Worm (Caenorhabditis elegans) whole organism, young adult: ENCODE data around the gene cox-6B.

Experiments used
- B0035.1 ChIP-seq: sonication (generic microtip); optimal IDR thresholded peaks from 2 replicates; lab custom pipeline; 2016; ENCODE audit warnings: missing genetic modification characterization, mild to moderate bottlenecking, missing compliant biosample characterization, missing genotype, missing genetic modification reagents
- F23B12.7 ChIP-seq: sonication (generic microtip); optimal IDR thresholded peaks from 2 replicates; lab custom pipeline; 2017; ENCODE audit warnings: missing genetic modification characterization, mild to moderate bottlenecking, missing compliant biosample characterization, antibody characterized with exemption, moderate library complexity; ENCODE audit not compliant: insufficient read depth
- F33H1.4 ChIP-seq: fragments of 200-800 bp; sonication (Bioruptor generic); IDR thresholded peaks from 2 replicates; pipeline ENCODE4 v1.3.6; 2022; ENCODE audit warnings: missing genetic modification reagents, missing genetic modification characterization, missing compliant biosample characterization
- F39B2.1 ChIP-seq: fragments of 200-800 bp; sonication (Bioruptor generic); IDR thresholded peaks from 2 replicates; pipeline ENCODE4 v1.3.6; 2022; ENCODE audit warnings: missing genetic modification reagents, missing genetic modification characterization, missing compliant biosample characterization
- F49E8.2 ChIP-seq: sonication (generic microtip); optimal IDR thresholded peaks from 3 replicates; lab custom pipeline; 2017; ENCODE audit warnings: missing genetic modification characterization, mild to moderate bottlenecking, missing compliant biosample characterization, antibody characterized with exemption, moderate library complexity; ENCODE audit not compliant: insufficient read depth
- F52B5.7 ChIP-seq: sonication (generic microtip); optimal IDR thresholded peaks from 2 replicates; lab custom pipeline; 2016; ENCODE audit warnings: mild to moderate bottlenecking, missing genetic modification characterization, missing compliant biosample characterization
- F57A8.1 ChIP-seq: fragments of 200-800 bp; sonication (Bioruptor generic); optimal IDR thresholded peaks from 2 replicates; lab custom pipeline; 2018; ENCODE audit warnings: mild to moderate bottlenecking, missing genetic modification characterization, moderate library complexity, missing compliant biosample characterization
- T07F8.4 ChIP-seq: sonication (generic microtip); optimal IDR thresholded peaks from 2 replicates; lab custom pipeline; 2016; ENCODE audit warnings: mild to moderate bottlenecking, missing genetic modification characterization, moderate library complexity, missing compliant biosample characterization
- T26A5.8 ChIP-seq: sonication (generic microtip); optimal IDR thresholded peaks from 2 replicates; lab custom pipeline; 2016; ENCODE audit warnings: missing genetic modification characterization, missing compliant biosample characterization
- ZK185.1 ChIP-seq: sonication (generic microtip); optimal IDR thresholded peaks from 2 replicates; lab custom pipeline; 2016; ENCODE audit warnings: mild to moderate bottlenecking, missing genetic modification characterization, missing compliant biosample characterization; ENCODE audit not compliant: poor library complexity, severe bottlenecking
- akir-1 ChIP-seq: fragments of 200-800 bp; sonication (Bioruptor generic); optimal IDR thresholded peaks from 2 replicates; lab custom pipeline; 2018; ENCODE audit warnings: mild to moderate bottlenecking, missing genetic modification characterization, moderate library complexity, missing compliant biosample characterization
- ama-1 ChIP-seq, 3 experiments: fragments of 150-350 bp in 1 of 3; sonication (generic microtip) in 2 of 3; optimal IDR thresholded peaks; 2 replicates each; lab custom pipeline; 2014 to 2018; ENCODE audit warnings: missing biosample characterization in 2 of 3, missing genetic modification characterization in 2 of 3, missing genetic modification reagents in 2 of 3
- atf-7 ChIP-seq: sonication (generic microtip); optimal IDR thresholded peaks from 2 replicates; lab custom pipeline; 2017; ENCODE audit warnings: mild to moderate bottlenecking, missing genetic modification characterization, missing compliant biosample characterization
- attf-5 ChIP-seq: fragments of 200-800 bp; sonication (Bioruptor generic); optimal IDR thresholded peaks from 2 replicates; lab custom pipeline; 2018; ENCODE audit warnings: mild to moderate bottlenecking, missing genetic modification characterization, missing compliant biosample characterization
- ccch-3 ChIP-seq: fragments of 200-800 bp; sonication (Bioruptor generic); optimal IDR thresholded peaks from 2 replicates; lab custom pipeline; 2018; ENCODE audit warnings: mild to moderate bottlenecking, missing genetic modification characterization, missing compliant biosample characterization
- ceh-58 ChIP-seq: fragments of 200-800 bp; sonication (Bioruptor generic); IDR thresholded peaks from 2 replicates; pipeline ENCODE4 v1.3.6; 2022; ENCODE audit warnings: missing genetic modification characterization, missing compliant biosample characterization
- ceh-91 ChIP-seq: fragments of 200-800 bp; sonication (Bioruptor generic); IDR thresholded peaks from 2 replicates; pipeline ENCODE4 v1.3.6; 2022; ENCODE audit warnings: missing genetic modification reagents, missing genetic modification characterization, missing compliant biosample characterization
- dpff-1 ChIP-seq: sonication (generic microtip); optimal IDR thresholded peaks from 2 replicates; lab custom pipeline; 2017; ENCODE audit warnings: mild to moderate bottlenecking, missing genetic modification characterization, missing compliant biosample characterization
- dpl-1 ChIP-seq: fragments of 150-350 bp; optimal IDR thresholded peaks from 2 replicates; lab custom pipeline; 2014; ENCODE audit warnings: missing biosample characterization, missing genetic modification reagents, missing genetic modification characterization
- fkh-3 ChIP-seq: sonication (generic microtip); optimal IDR thresholded peaks from 2 replicates; lab custom pipeline; 2016; ENCODE audit warnings: mild to moderate bottlenecking, missing genetic modification characterization, missing compliant biosample characterization
- hlh-12 ChIP-seq: sonication (generic microtip); optimal IDR thresholded peaks from 2 replicates; lab custom pipeline; 2016; ENCODE audit warnings: missing genetic modification characterization, missing compliant biosample characterization
- hmg-1.2 ChIP-seq: fragments of 200-800 bp; sonication (Bioruptor generic); IDR thresholded peaks from 2 replicates; pipeline ENCODE4 v1.3.6; 2022; ENCODE audit warnings: missing genetic modification reagents, missing genetic modification characterization, missing compliant biosample characterization
- lin-35 ChIP-seq, 3 experiments: fragments of 150-350 bp in 2 of 3; sonication (generic microtip) in 1 of 3; optimal IDR thresholded peaks; 2 replicates each; lab custom pipeline; 2014 to 2018; ENCODE audit warnings: missing biosample characterization in 3 of 3, missing genetic modification characterization in 3 of 3, missing genetic modification reagents in 3 of 3
- lsl-1 ChIP-seq: fragments of 200-800 bp; sonication (Bioruptor generic); optimal IDR thresholded peaks from 2 replicates; lab custom pipeline; 2018; ENCODE audit warnings: mild to moderate bottlenecking, missing genetic modification characterization, moderate library complexity, missing compliant biosample characterization
- madf-10 ChIP-seq: sonication (generic microtip); optimal IDR thresholded peaks from 2 replicates; lab custom pipeline; 2016; ENCODE audit warnings: mild to moderate bottlenecking, missing genetic modification characterization, missing compliant biosample characterization
- madf-6 ChIP-seq: fragments of 200-800 bp; sonication (Bioruptor generic); IDR thresholded peaks from 2 replicates; pipeline ENCODE4 v1.3.6; 2022; ENCODE audit warnings: missing genetic modification reagents, missing genetic modification characterization, missing compliant biosample characterization
- nfyb-1 ChIP-seq: fragments of 200-800 bp; sonication (Bioruptor generic); IDR thresholded peaks from 2 replicates; pipeline ENCODE4 v1.3.6; 2022; ENCODE audit warnings: missing genetic modification reagents, missing genetic modification characterization, missing compliant biosample characterization
- nhr-179 ChIP-seq: sonication (generic microtip); optimal IDR thresholded peaks from 2 replicates; lab custom pipeline; 2016; ENCODE audit warnings: mild to moderate bottlenecking, missing genetic modification characterization, missing compliant biosample characterization
- nhr-27 ChIP-seq: fragments of 200-800 bp; sonication (Bioruptor generic); optimal IDR thresholded peaks from 2 replicates; lab custom pipeline; 2018; ENCODE audit warnings: mild to moderate bottlenecking, missing genetic modification characterization, moderate library complexity, missing compliant biosample characterization
- nhr-80 ChIP-seq: sonication (generic microtip); optimal IDR thresholded peaks from 2 replicates; lab custom pipeline; 2016; ENCODE audit warnings: missing genetic modification characterization, missing compliant biosample characterization
- nhr-90 ChIP-seq: sonication (generic microtip); optimal IDR thresholded peaks from 2 replicates; lab custom pipeline; 2016; ENCODE audit warnings: missing genotype, mild to moderate bottlenecking, missing genetic modification characterization, missing compliant biosample characterization
- snpc-1.1 ChIP-seq: sonication (generic microtip); optimal IDR thresholded peaks from 2 replicates; lab custom pipeline; 2017; ENCODE audit warnings: missing genetic modification characterization, mild to moderate bottlenecking, missing compliant biosample characterization, antibody characterized with exemption, moderate library complexity, missing genotype, missing genetic modification reagents; ENCODE audit not compliant: insufficient read depth
- snpc-3.4 ChIP-seq: sonication (generic microtip); optimal IDR thresholded peaks from 2 replicates; lab custom pipeline; 2017; ENCODE audit warnings: missing genetic modification characterization, mild to moderate bottlenecking, missing compliant biosample characterization, antibody characterized with exemption, moderate library complexity, missing genotype, missing genetic modification reagents
- snpc-4 ChIP-seq, 5 experiments: fragments of 150-350 bp in 1 of 5; sonication (generic microtip) in 4 of 5; optimal IDR thresholded peaks; 2 replicates each; lab custom pipeline; 2014 to 2018; ENCODE audit warnings: missing genetic modification characterization in 5 of 5, missing biosample characterization in 3 of 5, antibody characterized with exemption in 2 of 5, mild to moderate bottlenecking in 2 of 5, missing compliant biosample characterization in 2 of 5, missing genotype in 2 of 5, moderate library complexity in 2 of 5, missing genetic modification reagents in 1 of 5
- sptf-2 ChIP-seq: fragments of 200-800 bp; sonication (Bioruptor generic); optimal IDR thresholded peaks from 2 replicates; lab custom pipeline; 2018; ENCODE audit warnings: mild to moderate bottlenecking, missing genetic modification characterization, missing compliant biosample characterization
- tlf-1 ChIP-seq: fragments of 200-800 bp; sonication (Bioruptor generic); optimal IDR thresholded peaks from 2 replicates; lab custom pipeline; 2018; ENCODE audit warnings: mild to moderate bottlenecking, missing genetic modification characterization, missing compliant biosample characterization
- xnd-1 ChIP-seq: sonication (generic microtip); optimal IDR thresholded peaks from 2 replicates; lab custom pipeline; 2016; ENCODE audit warnings: missing genotype, missing genetic modification reagents, missing genetic modification characterization, missing compliant biosample characterization
- zim-3 ChIP-seq: sonication (generic microtip); optimal IDR thresholded peaks from 2 replicates; lab custom pipeline; 2017; ENCODE audit warnings: mild to moderate bottlenecking, missing genetic modification characterization, moderate library complexity, missing compliant biosample characterization
- ztf-28 ChIP-seq: fragments of 200-800 bp; sonication (Bioruptor generic); IDR thresholded peaks from 2 replicates; pipeline ENCODE4 v1.3.6; 2022; ENCODE audit warnings: missing genetic modification reagents, missing genetic modification characterization, missing compliant biosample characterization
- ztf-3 ChIP-seq: fragments of 200-800 bp; sonication (Bioruptor generic); optimal IDR thresholded peaks from 2 replicates; lab custom pipeline; 2018; ENCODE audit warnings: mild to moderate bottlenecking, missing genetic modification characterization, missing compliant biosample characterization

cox-6B gene

DNA sequence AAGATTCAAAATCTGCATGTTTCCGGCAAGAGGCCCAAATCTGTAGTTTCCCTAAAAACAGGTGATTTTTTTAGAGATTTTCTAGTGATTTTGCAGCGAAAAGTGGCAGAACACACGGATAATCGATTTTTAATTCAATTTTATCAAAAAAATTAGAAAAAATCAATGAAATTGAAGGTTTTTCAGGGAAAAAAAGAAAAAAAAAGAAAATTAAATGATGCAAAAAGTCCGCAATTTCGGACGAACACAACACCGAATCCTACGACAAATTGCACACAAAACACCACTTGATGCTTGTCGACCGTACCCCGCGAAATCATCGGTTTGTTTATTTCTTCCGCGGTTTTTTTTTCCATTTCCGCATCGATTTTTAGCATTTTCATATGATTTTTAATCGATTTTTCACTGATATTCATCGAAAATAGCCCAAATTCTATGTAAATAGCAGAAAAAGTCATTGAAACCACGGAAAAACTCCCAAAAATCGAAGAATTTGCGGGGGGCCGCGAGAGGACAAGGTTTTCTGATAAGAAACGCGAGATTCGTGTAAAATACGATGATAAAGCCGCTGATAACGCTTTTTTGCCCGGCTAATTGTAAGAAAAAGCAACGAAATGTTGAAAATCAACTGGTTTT lies 115.6 kb downstream of the cox-6B start, which contains the start of gene tufm-1 (continued):
- TF ChIP-seq nhr-80 (tag; lab: Kevin White, UChicago), result peak; percentile 13
- peak; percentile 28 for TF ChIP-seq dpl-1 (GFP tag; lab: Kevin White, UChicago)
- no peak for TF ChIP-seq nhr-90 (tag; lab: Kevin White, UChicago)
- TF ChIP-seq snpc-1.1 (tag; lab: Kevin White, UChicago), result no peak
- peak; percentile 53 for TF ChIP-seq F33H1.4 (GFP tag; lab: Robert Waterston, UW)
- peak in 1 of 3 experiments; percentile 66 for TF ChIP-seq lin-35 (GFP tag; optimal IDR thresholded peaks at IDR 0.05; lab: Kevin White, UChicago)
- no peak for TF ChIP-seq sptf-2 (GFP tag; lab: Kevin White, UChicago)
- TF ChIP-seq ccch-3 (GFP tag; lab: Kevin White, UChicago), result no peak
- TF ChIP-seq F49E8.2 (tag; lab: Kevin White, UChicago), result no peak
- no peak for TF ChIP-seq snpc-4 (GFP tag; optimal IDR thresholded peaks at IDR 0.05; lab: Kevin White, UChicago)
- TF ChIP-seq snpc-4 (tag; optimal IDR thresholded peaks at IDR 0.05; lab: Kevin White, UChicago), result peak in 1 of 4 experiments; percentile 33
- no peak for TF ChIP-seq nfyb-1

DNA sequence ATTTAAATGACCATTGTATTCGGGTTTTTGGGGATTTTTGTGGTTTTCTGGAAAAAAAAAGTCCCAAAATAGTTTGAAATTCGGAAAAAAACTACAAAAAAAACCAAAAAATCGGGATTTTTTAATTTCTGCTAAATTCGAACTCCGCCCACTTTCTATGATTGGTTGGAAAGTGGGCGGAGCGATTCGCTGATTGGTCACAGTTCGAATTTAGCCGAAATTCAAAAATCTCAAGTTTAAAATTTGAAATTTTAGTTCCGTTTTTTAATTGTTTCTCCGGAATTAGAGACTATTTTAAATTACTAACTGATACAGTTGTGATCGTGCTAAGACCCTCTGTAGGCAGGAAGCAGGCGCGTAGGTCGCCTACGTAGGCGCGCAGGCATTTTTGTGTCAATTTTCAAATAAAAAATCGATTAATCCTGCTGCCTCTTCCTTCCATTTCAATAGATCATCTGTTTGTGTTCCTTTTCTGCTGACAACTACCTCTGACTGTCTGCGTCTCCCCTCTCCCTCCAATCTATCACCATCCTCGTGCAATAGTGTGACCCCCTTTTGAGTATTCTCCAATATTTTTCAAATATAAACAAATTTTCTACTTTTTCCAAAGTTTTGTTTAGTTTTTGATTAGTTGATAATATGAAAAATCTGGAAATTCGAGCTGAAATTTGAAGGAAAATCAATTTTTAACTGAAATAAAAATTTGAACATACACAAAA lies 116.9 kb downstream of the cox-6B start:
- TF ChIP-seq nhr-27 (tag; lab: Kevin White, UChicago) (no peak), nhr-179 (tag; lab: Kevin White, UChicago) (no peak), nfyb-1 (peak; percentile 91), lsl-1 (GFP tag; lab: Kevin White, UChicago) (no peak), hmg-1.2 (GFP tag; lab: Robert Waterston, UW) (peak; percentile 94), xnd-1 (no peak), ceh-91 (GFP tag; lab: Robert Waterston, UW) (no peak), ZK185.1 (tag; lab: Kevin White, UChicago) (no peak), nhr-80 (tag; lab: Kevin White, UChicago) (no peak), F57A8.1 (no peak), snpc-3.4 (tag; lab: Kevin White, UChicago) (no peak), hlh-12 (tag; lab: Kevin White, UChicago) (no peak), B0035.1 (no peak), zim-3 (tag; lab: Kevin White, UChicago) (no peak)

DNA sequence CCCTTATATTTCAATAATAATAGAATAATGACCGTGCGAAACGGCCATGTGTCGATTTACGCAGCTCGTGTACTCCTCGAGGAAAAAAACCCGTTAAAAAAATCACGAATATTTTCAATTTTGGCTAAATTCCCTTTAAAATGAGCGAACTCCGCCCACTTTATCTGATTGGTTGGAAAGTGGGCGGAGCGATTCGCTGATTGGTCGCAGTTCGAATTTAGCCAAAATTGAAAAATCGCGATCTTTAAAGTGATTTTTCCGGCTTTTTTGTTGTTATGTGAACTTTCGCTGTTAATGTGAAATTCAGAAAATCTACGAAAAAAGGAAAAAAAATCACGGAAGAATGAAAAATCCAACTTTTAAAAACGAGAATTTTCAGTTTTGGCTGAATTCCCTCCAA lies 118.4 kb downstream of the cox-6B start:
- no peak for TF ChIP-seq ztf-3 (GFP tag; lab: Kevin White, UChicago)
- no peak for TF ChIP-seq madf-10 (tag; lab: Kevin White, UChicago)
- TF ChIP-seq hmg-1.2 (GFP tag; lab: Robert Waterston, UW), result no peak
- peak; percentile 31; the same call in 1 of the 2 replicates for TF ChIP-seq nfyb-1
- no peak for TF ChIP-seq madf-6 (GFP tag; lab: Robert Waterston, UW)
- TF ChIP-seq attf-5, result no peak

DNA sequence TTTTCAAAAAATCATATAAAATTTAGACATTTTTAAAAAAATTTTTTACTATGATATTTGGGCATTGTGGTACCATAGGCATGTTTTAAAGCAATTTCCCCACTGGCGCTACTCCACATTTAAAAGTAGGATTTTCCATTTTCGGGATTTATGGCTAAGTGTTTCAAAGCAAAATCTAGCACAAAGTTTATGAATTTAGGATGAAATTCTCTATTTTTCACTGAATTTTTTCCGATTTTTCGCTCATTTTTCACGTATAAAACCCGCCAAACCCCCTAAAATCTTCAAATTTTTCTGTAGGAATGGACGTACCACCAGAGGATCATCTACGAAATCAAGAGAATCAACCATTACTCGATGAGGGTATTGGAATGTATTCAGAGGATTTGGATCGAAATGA lies 119.5 kb downstream of the cox-6B start, which contains the start of gene pipp-4P:
Gene pipp-4P (plus strand): TSS at position 301 of the 400 bp plus-strand sequence.
- no peak for TF ChIP-seq ztf-28
- no peak for TF ChIP-seq tlf-1
- TF ChIP-seq fkh-3 (tag; lab: Kevin White, UChicago), result no peak
- TF ChIP-seq atf-7 (tag; lab: Kevin White, UChicago), result no peak
- TF ChIP-seq F39B2.1 (GFP tag; lab: Robert Waterston, UW), result no peak
- no peak for TF ChIP-seq nfyb-1
- TF ChIP-seq F33H1.4 (GFP tag; lab: Robert Waterston, UW), result no peak
- TF ChIP-seq dpff-1 (tag; lab: Kevin White, UChicago), result no peak
- no peak for TF ChIP-seq ceh-58
- TF ChIP-seq hlh-12 (tag; lab: Kevin White, UChicago), result no peak
- TF ChIP-seq T07F8.4 (tag; lab: Kevin White, UChicago), result no peak
- TF ChIP-seq T26A5.8 (tag; lab: Kevin White, UChicago), result no peak
- no peak for TF ChIP-seq akir-1 (GFP tag; lab: Kevin White, UChicago)
- TF ChIP-seq F23B12.7 (tag; lab: Kevin White, UChicago), result no peak
- TF ChIP-seq ZK185.1 (tag; lab: Kevin White, UChicago), result no peak
- no peak for TF ChIP-seq snpc-1.1 (tag; lab: Kevin White, UChicago)
- no peak for TF ChIP-seq F52B5.7 (tag; lab: Kevin White, UChicago)
- TF ChIP-seq ama-1 (optimal IDR thresholded peaks at IDR 0.05; lab: Kevin White, UChicago), result no peak
- TF ChIP-seq ama-1 (GFP tag; optimal IDR thresholded peaks at IDR 0.05; lab: Kevin White, UChicago), result no peak
